Fruit fly (Drosophila melanogaster) whole organism, embryonic: ENCODE results near the gene Ir40a.

Source experiments
- B-H2 ChIP-seq: fragments of 200-800 bp; sonication (Bioruptor generic); optimal IDR thresholded peaks from 2 replicates; lab custom pipeline; 2018; ENCODE audit warnings: missing biosample characterization, mild to moderate bottlenecking, missing genetic modification characterization
- BEAF-32 ChIP-seq: fragments of 200-800 bp; sonication (Bioruptor generic); optimal IDR thresholded peaks from 3 replicates; lab custom pipeline; 2017; ENCODE audit warnings: missing biosample characterization, missing genetic modification characterization, mild to moderate bottlenecking, moderate library complexity, missing genetic modification reagents
- Bgb ChIP-seq: fragments of 200-800 bp; sonication (Bioruptor generic); IDR thresholded peaks from 2 replicates; pipeline ENCODE4 v1.3.6; 2022; ENCODE audit warnings: missing biosample characterization, missing genetic modification characterization; ENCODE audit not compliant: partially characterized antibody
- CG1024 ChIP-seq: fragments of 200-800 bp; sonication (Bioruptor generic); IDR thresholded peaks from 2 replicates; pipeline ENCODE4 v1.3.6; 2022; ENCODE audit warnings: missing biosample characterization, missing genetic modification characterization
- CG11247 ChIP-seq: fragments of 200-800 bp; sonication (Bioruptor generic); IDR thresholded peaks from 2 replicates; pipeline ENCODE4 v1.3.6; 2022; ENCODE audit warnings: missing biosample characterization, missing genetic modification characterization
- CG12236 ChIP-seq: fragments of 200-800 bp; sonication (Bioruptor generic); optimal IDR thresholded peaks from 2 replicates; lab custom pipeline; 2016; ENCODE audit warnings: missing biosample characterization, missing genetic modification characterization
- CG12659 ChIP-seq: fragments of 200-800 bp; sonication (Bioruptor generic); optimal IDR thresholded peaks from 3 replicates; lab custom pipeline; 2017; ENCODE audit warnings: mild to moderate bottlenecking, missing biosample characterization, missing genetic modification reagents, missing genetic modification characterization
- CG13296 ChIP-seq: fragments of 200-800 bp; sonication (Bioruptor generic); optimal IDR thresholded peaks from 3 replicates; lab custom pipeline; 2018; ENCODE audit warnings: missing biosample characterization, mild to moderate bottlenecking, missing genetic modification characterization
- CG13894 ChIP-seq: fragments of 200-800 bp; sonication (Bioruptor generic); optimal IDR thresholded peaks from 3 replicates; lab custom pipeline; 2018; ENCODE audit warnings: missing biosample characterization, mild to moderate bottlenecking, missing genetic modification characterization, moderate library complexity
- CG14710 ChIP-seq: fragments of 200-800 bp; sonication (Bioruptor generic); optimal IDR thresholded peaks from 3 replicates; lab custom pipeline; 2019; ENCODE audit warnings: missing biosample characterization, mild to moderate bottlenecking, missing genetic modification characterization, moderate library complexity
- CG16863 ChIP-seq: fragments of 200-800 bp; sonication (Bioruptor generic); optimal IDR thresholded peaks from 3 replicates; lab custom pipeline; 2016; ENCODE audit warnings: missing biosample characterization, missing genetic modification characterization
- CG17328 ChIP-seq: fragments of 200-800 bp; sonication (Bioruptor generic); IDR thresholded peaks from 2 replicates; pipeline ENCODE4 v1.3.6; 2022; ENCODE audit warnings: missing biosample characterization, missing genetic modification characterization
- CG17829 ChIP-seq: fragments of 200-800 bp; optimal IDR thresholded peaks from 2 replicates; lab custom pipeline; 2019; ENCODE audit warnings: missing biosample characterization, mild to moderate bottlenecking, missing genetic modification characterization, moderate library complexity
- CG30403 ChIP-seq: fragments of 200-800 bp; sonication (Bioruptor generic); optimal IDR thresholded peaks from 3 replicates; lab custom pipeline; 2016; ENCODE audit warnings: missing biosample characterization, missing genetic modification characterization
- CG31441 ChIP-seq: fragments of 200-800 bp; sonication (Bioruptor generic); IDR thresholded peaks from 2 replicates; pipeline ENCODE4 v1.3.6; 2022; ENCODE audit warnings: missing biosample characterization, missing genetic modification characterization
- CG33213 ChIP-seq: fragments of 200-800 bp; sonication (Bioruptor generic); optimal IDR thresholded peaks from 3 replicates; lab custom pipeline; 2016; ENCODE audit warnings: missing biosample characterization, missing genetic modification characterization
- CG34376 ChIP-seq: fragments of 200-800 bp; sonication (Bioruptor generic); optimal IDR thresholded peaks from 2 replicates; lab custom pipeline; 2018; ENCODE audit warnings: missing biosample characterization, mild to moderate bottlenecking, missing genetic modification characterization
- CG4617 ChIP-seq: fragments of 200-800 bp; sonication (Bioruptor generic); optimal IDR thresholded peaks from 3 replicates; lab custom pipeline; 2016; ENCODE audit warnings: missing biosample characterization, missing genetic modification characterization, borderline replicate concordance
- CG6791 ChIP-seq: fragments of 200-800 bp; sonication (Bioruptor generic); IDR thresholded peaks from 3 replicates; pipeline ENCODE4 v1.3.6; 2022; ENCODE audit warnings: missing biosample characterization, missing genetic modification characterization; ENCODE audit not compliant: partially characterized antibody
- CG8281 ChIP-seq: fragments of 200-800 bp; sonication (Bioruptor generic); optimal IDR thresholded peaks from 2 replicates; lab custom pipeline; 2018; ENCODE audit warnings: missing biosample characterization, mild to moderate bottlenecking, missing genetic modification characterization, moderate library complexity
- CG8290 ChIP-seq, 3 experiments: fragments of 200-800 bp; sonication (Bioruptor generic); optimal IDR thresholded peaks; 2 replicates each; lab custom pipeline; 2016 to 2019; ENCODE audit warnings: missing biosample characterization in 3 of 3, missing genetic modification characterization in 3 of 3, mild to moderate bottlenecking in 2 of 3, moderate library complexity in 1 of 3
- CG8944 ChIP-seq: fragments of 200-800 bp; sonication (Bioruptor generic); optimal IDR thresholded peaks from 3 replicates; lab custom pipeline; 2016; ENCODE audit warnings: missing biosample characterization, missing genetic modification characterization
- CG9817 ChIP-seq: fragments of 200-800 bp; sonication (Bioruptor generic); optimal IDR thresholded peaks from 2 replicates; lab custom pipeline; 2018; ENCODE audit warnings: missing biosample characterization, mild to moderate bottlenecking, missing genetic modification characterization, moderate library complexity
- CG9876 ChIP-seq: fragments of 200-800 bp; sonication (Bioruptor generic); optimal IDR thresholded peaks from 2 replicates; lab custom pipeline; 2016; ENCODE audit warnings: missing biosample characterization, missing genetic modification characterization
- CTCF ChIP-seq: fragments of 200-800 bp; sonication (Bioruptor generic); optimal IDR thresholded peaks from 2 replicates; lab custom pipeline; 2017; ENCODE audit warnings: missing biosample characterization, mild to moderate bottlenecking, missing genetic modification characterization, moderate library complexity
- CoRest ChIP-seq: fragments of 200-800 bp; sonication (Bioruptor generic); optimal IDR thresholded peaks from 3 replicates; lab custom pipeline; 2018; ENCODE audit warnings: missing biosample characterization, mild to moderate bottlenecking, missing genetic modification characterization, moderate library complexity
- Dfd ChIP-seq, 2 experiments: fragments of >200 bp; optimal IDR thresholded peaks; 2 replicates each; lab custom pipeline; 2017; ENCODE audit warnings: missing biosample characterization in 2 of 2, missing genetic modification characterization in 2 of 2
- Dll ChIP-seq: fragments of 200-800 bp; sonication (Bioruptor generic); IDR thresholded peaks from 4 replicates; pipeline ENCODE4 v1.3.6; 2022; ENCODE audit warnings: missing biosample characterization, missing genetic modification characterization; ENCODE audit not compliant: partially characterized antibody
- HmgD ChIP-seq: fragments of 200-800 bp; sonication (Bioruptor generic); optimal IDR thresholded peaks from 3 replicates; lab custom pipeline; 2016; ENCODE audit warnings: missing biosample characterization, missing genetic modification characterization
- Lim3 ChIP-seq: fragments of 200-800 bp; sonication (Bioruptor generic); IDR thresholded peaks from 2 replicates; pipeline ENCODE4 v1.3.6; 2022; ENCODE audit warnings: missing biosample characterization, missing genetic modification characterization
- Lpt ChIP-seq: fragments of >200 bp; optimal IDR thresholded peaks from 2 replicates; lab custom pipeline; 2018; ENCODE audit warnings: missing biosample characterization, missing genetic modification characterization
- Ravus ChIP-seq: fragments of 200-800 bp; sonication (Bioruptor generic); IDR thresholded peaks from 2 replicates; pipeline ENCODE4 v1.3.6; 2022; ENCODE audit warnings: missing biosample characterization, missing genetic modification characterization
- Rfx ChIP-seq: fragments of 200-800 bp; sonication (Bioruptor generic); IDR thresholded peaks from 2 replicates; pipeline ENCODE4 v1.3.6; 2022; ENCODE audit warnings: missing biosample characterization, missing genetic modification characterization
- YL-1 ChIP-seq: fragments of 200-800 bp; sonication (Bioruptor generic); optimal IDR thresholded peaks from 3 replicates; lab custom pipeline; 2017; ENCODE audit warnings: missing biosample characterization, mild to moderate bottlenecking, missing genetic modification characterization
- ap ChIP-seq: fragments of 200-800 bp; sonication (Bioruptor generic); IDR thresholded peaks from 2 replicates; pipeline ENCODE4 v1.3.6; 2022; ENCODE audit warnings: missing biosample characterization, missing genetic modification characterization
- az2 ChIP-seq: fragments of 200-800 bp; sonication (Bioruptor generic); optimal IDR thresholded peaks from 3 replicates; lab custom pipeline; 2016; ENCODE audit warnings: missing biosample characterization, missing genetic modification characterization
- bsh ChIP-seq, 2 experiments: fragments of 200-800 bp; sonication (Bioruptor generic); optimal IDR thresholded peaks; 2 replicates each; lab custom pipeline; 2017 to 2018; ENCODE audit warnings: mild to moderate bottlenecking in 2 of 2, missing biosample characterization in 2 of 2, missing genetic modification characterization in 2 of 2, moderate library complexity in 1 of 2
- btn ChIP-seq: fragments of 200-800 bp; sonication (Bioruptor generic); optimal IDR thresholded peaks from 2 replicates; lab custom pipeline; 2016; ENCODE audit warnings: missing biosample characterization, missing genetic modification characterization
- cad ChIP-seq: fragments of >200 bp; optimal IDR thresholded peaks from 2 replicates; lab custom pipeline; 2017; ENCODE audit warnings: missing biosample characterization, missing genetic modification characterization
- chinmo ChIP-seq: fragments of 200-800 bp; sonication (Bioruptor generic); IDR thresholded peaks from 4 replicates; pipeline ENCODE4 v1.3.6; 2022; ENCODE audit warnings: missing biosample characterization, missing genetic modification characterization; ENCODE audit not compliant: partially characterized antibody
- en ChIP-seq: fragments of 200-800 bp; sonication (Bioruptor generic); optimal IDR thresholded peaks from 2 replicates; lab custom pipeline; 2016; ENCODE audit warnings: missing biosample characterization, missing genetic modification characterization
- esg ChIP-seq: fragments of 200-800 bp; sonication (Bioruptor generic); conservative IDR thresholded peaks from 2 replicates; pipeline ENCODE4 v1.3.6; 2022; ENCODE audit warnings: missing biosample characterization, missing genetic modification characterization
- gce ChIP-seq: fragments of 200-800 bp; sonication (Bioruptor generic); IDR thresholded peaks from 3 replicates; pipeline ENCODE4 v1.3.6; 2022; ENCODE audit warnings: missing biosample characterization, missing genetic modification characterization
- gro ChIP-seq: fragments of 200-800 bp; sonication (Bioruptor generic); optimal IDR thresholded peaks from 2 replicates; lab custom pipeline; 2016; ENCODE audit warnings: missing biosample characterization, missing genetic modification characterization
- ham ChIP-seq: fragments of 200-800 bp; sonication (Bioruptor generic); IDR thresholded peaks from 2 replicates; pipeline ENCODE4 v1.3.6; 2022; ENCODE audit warnings: missing biosample characterization, missing genetic modification characterization
- jigr1 ChIP-seq: fragments of 200-800 bp; sonication (Bioruptor generic); IDR thresholded peaks from 3 replicates; pipeline ENCODE4 v1.3.6; 2022; ENCODE audit warnings: missing biosample characterization, missing genetic modification characterization
- nmo ChIP-seq: fragments of 200-800 bp; sonication (Bioruptor generic); optimal IDR thresholded peaks from 2 replicates; lab custom pipeline; 2018; ENCODE audit warnings: missing biosample characterization, mild to moderate bottlenecking, missing genetic modification characterization, moderate library complexity
- onecut ChIP-seq: fragments of 200-800 bp; sonication (Bioruptor generic); IDR thresholded peaks from 2 replicates; pipeline ENCODE4 v1.3.6; 2022; ENCODE audit warnings: missing biosample characterization, missing genetic modification characterization
- scrt ChIP-seq: fragments of 200-800 bp; sonication (Bioruptor generic); optimal IDR thresholded peaks from 2 replicates; lab custom pipeline; 2018; ENCODE audit warnings: missing biosample characterization, mild to moderate bottlenecking, missing genetic modification characterization, moderate library complexity
- ssp ChIP-seq: fragments of 200-800 bp; sonication (Bioruptor generic); IDR thresholded peaks from 2 replicates; pipeline ENCODE4 v1.3.6; 2022; ENCODE audit warnings: missing biosample characterization, missing genetic modification characterization
- trem ChIP-seq: fragments of 200-800 bp; optimal IDR thresholded peaks from 3 replicates; lab custom pipeline; 2019; ENCODE audit warnings: missing biosample characterization, mild to moderate bottlenecking, missing genetic modification characterization, moderate library complexity

Gene Ir40a

dm6 chr2L:22247455-22248058 lies 33.4 kb upstream of the Ir40a start, which contains the start of gene RpL21:
Gene RpL21 (minus strand): TSS chr2L:22247875.
- TF ChIP-seq CG16863 (GFP tag; lab: Kevin White, UChicago) (no peak), Lim3 (no peak), CG17328 (no peak), CG33213 (GFP tag; lab: Kevin White, UChicago) (no peak), Rfx (no peak), Dfd (GFP tag; optimal IDR thresholded peaks at IDR 0.05; lab: Kevin White, UChicago) (peak in 1 of 2 experiments; percentile 14), CTCF (GFP tag; lab: Kevin White, UChicago) (no peak), CG12659 (GFP tag; lab: Kevin White, UChicago) (peak; percentile 19), onecut (no peak), bsh (GFP tag; optimal IDR thresholded peaks at IDR 0.05; lab: Kevin White, UChicago) (no peak), CG34376 (GFP tag; lab: Kevin White, UChicago) (no peak), CoRest (tag; lab: Kevin White, UChicago) (peak; percentile 18), CG11247 (GFP tag; lab: Robert Waterston, UW) (no peak), CG14710 (tag; lab: Kevin White, UChicago) (peak; percentile 38), YL-1 (GFP tag; lab: Kevin White, UChicago) (peak; percentile 75), Ravus (GFP tag; lab: Robert Waterston, UW) (no peak), CG9876 (GFP tag; lab: Kevin White, UChicago) (no peak), CG6791 (GFP tag; lab: Robert Waterston, UW) (no peak), CG12236 (GFP tag; lab: Kevin White, UChicago) (no peak), gce (GFP tag; lab: Robert Waterston, UW) (no peak), Dll (GFP tag; lab: Robert Waterston, UW) (no peak), Lpt (GFP tag; lab: Kevin White, UChicago) (no peak), CG8944 (GFP tag; lab: Kevin White, UChicago) (no peak), nmo (GFP tag; lab: Kevin White, UChicago) (peak; percentile 26), esg (GFP tag; lab: Robert Waterston, UW) (no peak), btn (GFP tag; lab: Kevin White, UChicago) (no peak), CG4617 (GFP tag; lab: Kevin White, UChicago) (peak; percentile 3), CG30403 (GFP tag; lab: Kevin White, UChicago) (no peak), CG9817 (tag; lab: Kevin White, UChicago) (peak; percentile 23), gro (GFP tag; lab: Kevin White, UChicago) (no peak), CG13296 (no peak), az2 (GFP tag; lab: Kevin White, UChicago) (no peak), CG31441 (0 out of 2 replicates have a peak, but pooled peaks have one; percentile 10), trem (tag; lab: Kevin White, UChicago) (peak; percentile 19), B-H2 (GFP tag; lab: Kevin White, UChicago) (no peak), cad (GFP tag; lab: Kevin White, UChicago) (no peak), CG13894 (no peak), ssp (GFP tag; lab: Robert Waterston, UW) (peak; percentile 98), Bgb (GFP tag; lab: Robert Waterston, UW) (no peak), chinmo (no peak), jigr1 (no peak), CG1024 (GFP tag; lab: Robert Waterston, UW) (peak; percentile 99), HmgD (GFP tag; lab: Kevin White, UChicago) (no peak), CG8281 (tag; lab: Kevin White, UChicago) (no peak), ap (no peak), scrt (no peak), CG17829 (tag; lab: Kevin White, UChicago) (peak; percentile 15), ham (no peak), en (GFP tag; lab: Kevin White, UChicago) (no peak), CG8290 (GFP tag; optimal IDR thresholded peaks at IDR 0.05; lab: Kevin White, UChicago) (peak; percentile 39), CG8290 (tag; optimal IDR thresholded peaks at IDR 0.05; lab: Kevin White, UChicago) (no peak), BEAF-32 (peak; percentile 24)
